2 worm cellular contexts compared by ENCODE assay signal in genomic region chrII:5702611-5703192, ce11.
TF ChIP-seq lines count a peak whose summit lies in the region.

No protein-coding gene starts in this region.

TF ChIP-seq in whole organism, L1 larva, 84 proteins besides CTCF, POLR2A, EP300 and RAD21 (continued from another document):
- no peak for TF ChIP-seq C16A3.4 (tag; optimal IDR thresholded peaks at IDR 0.05; lab: Kevin White, UChicago)
- no peak for TF ChIP-seq nhr-237 (tag; optimal IDR thresholded peaks at IDR 0.05; lab: Kevin White, UChicago)
- no peak for TF ChIP-seq elt-3 (tag; optimal IDR thresholded peaks at IDR 0.05; lab: Kevin White, UChicago)
- TF ChIP-seq efl-1 (optimal IDR thresholded peaks at IDR 0.05; lab: Kevin White, UChicago), result no peak
- TF ChIP-seq efl-1 (GFP tag; optimal IDR thresholded peaks at IDR 0.05 in 1 of 2; lab: Kevin White, UChicago), result peak in 1 of 2 experiments; percentile 50
- no peak for TF ChIP-seq tlp-1 (tag; optimal IDR thresholded peaks at IDR 0.05; lab: Kevin White, UChicago)
- no peak for TF ChIP-seq nhr-90 (tag; optimal IDR thresholded peaks at IDR 0.05; lab: Kevin White, UChicago; ENCODE audit: poor library complexity)
- TF ChIP-seq C34B4.2 (tag; optimal IDR thresholded peaks at IDR 0.05; lab: Kevin White, UChicago), result no peak
- peak; percentile 29 for TF ChIP-seq snu-23 (GFP tag; optimal IDR thresholded peaks at IDR 0.05; lab: Kevin White, UChicago)
- no peak for TF ChIP-seq pag-3 (tag; optimal IDR thresholded peaks at IDR 0.05; lab: Kevin White, UChicago; ENCODE audit: borderline replicate concordance, insufficient read depth)
- no peak for TF ChIP-seq lir-3 (tag; optimal IDR thresholded peaks at IDR 0.05; lab: Kevin White, UChicago; ENCODE audit: poor library complexity)
- TF ChIP-seq hpl-2 (GFP tag; optimal IDR thresholded peaks at IDR 0.05; lab: Kevin White, UChicago), result no peak
- no peak for TF ChIP-seq dpl-1 (GFP tag; optimal IDR thresholded peaks at IDR 0.05; lab: Kevin White, UChicago)
- TF ChIP-seq lin-39 (tag; optimal IDR thresholded peaks at IDR 0.05; lab: Kevin White, UChicago), result no peak
- TF ChIP-seq ama-1 (optimal IDR thresholded peaks at IDR 0.05; lab: Kevin White, UChicago), result no peak
- no peak for TF ChIP-seq ceh-82 (tag; optimal IDR thresholded peaks at IDR 0.05; lab: Kevin White, UChicago)
- peak; percentile 29 for TF ChIP-seq fkh-10 (GFP tag; optimal IDR thresholded peaks at IDR 0.05; lab: Kevin White, UChicago)
- no peak for TF ChIP-seq ets-5 (GFP tag; IDR thresholded peaks at IDR 0.05; lab: Robert Waterston, UW)
- no peak for TF ChIP-seq mab-9 (GFP tag; IDR thresholded peaks at IDR 0.05; lab: Robert Waterston, UW)
- TF ChIP-seq fkh-4 (tag; optimal IDR thresholded peaks at IDR 0.05; lab: Kevin White, UChicago; ENCODE audit: borderline replicate concordance), result no peak
- TF ChIP-seq ceh-8 (GFP tag; optimal IDR thresholded peaks at IDR 0.05; lab: Kevin White, UChicago), result no peak
- peak; percentile 69 for TF ChIP-seq blmp-1 (tag; optimal IDR thresholded peaks at IDR 0.05; lab: Kevin White, UChicago)
- no peak for TF ChIP-seq swsn-7 (tag; optimal IDR thresholded peaks at IDR 0.05; lab: Kevin White, UChicago)
- no peak for TF ChIP-seq irx-1 (tag; optimal IDR thresholded peaks at IDR 0.05; lab: Kevin White, UChicago)
- no peak for TF ChIP-seq nhr-19 (GFP tag; conservative IDR thresholded peaks at IDR 0.05; lab: Robert Waterston, UW)
- no peak for TF ChIP-seq ceh-63 (GFP tag; optimal IDR thresholded peaks at IDR 0.05; lab: Kevin White, UChicago)
- TF ChIP-seq nhr-77 (tag; optimal IDR thresholded peaks at IDR 0.05; lab: Kevin White, UChicago), result no peak
- no peak for TF ChIP-seq lsy-2 (tag; optimal IDR thresholded peaks at IDR 0.05; lab: Kevin White, UChicago)
- TF ChIP-seq pqm-1 (tag; optimal IDR thresholded peaks at IDR 0.05; lab: Kevin White, UChicago), result no peak
- TF ChIP-seq ztf-11 (tag; optimal IDR thresholded peaks at IDR 0.05; lab: Kevin White, UChicago), result no peak
- no peak for TF ChIP-seq nhr-11 (tag; optimal IDR thresholded peaks at IDR 0.05; lab: Kevin White, UChicago)
- TF ChIP-seq nhr-71 (tag; optimal IDR thresholded peaks at IDR 0.05; lab: Kevin White, UChicago), result no peak
- TF ChIP-seq fos-1 (tag; optimal IDR thresholded peaks at IDR 0.05; lab: Kevin White, UChicago), result no peak

TF ChIP-seq in whole organism, L4 larva, 104 proteins besides CTCF, POLR2A, EP300 and RAD21 (continued from another document):
- TF ChIP-seq skn-1 (tag; optimal IDR thresholded peaks at IDR 0.05; lab: Kevin White, UChicago), result no peak
- no peak for TF ChIP-seq nhr-237 (tag; optimal IDR thresholded peaks at IDR 0.05; lab: Kevin White, UChicago)
- TF ChIP-seq lin-29 (GFP tag; IDR thresholded peaks at IDR 0.05; lab: Robert Waterston, UW), result no peak
- TF ChIP-seq nhr-10 (tag; optimal IDR thresholded peaks at IDR 0.05; lab: Kevin White, UChicago), result no peak
- peak; percentile 3 for TF ChIP-seq dpl-1 (GFP tag; optimal IDR thresholded peaks at IDR 0.05; lab: Kevin White, UChicago)
- no peak for TF ChIP-seq tag-97 (GFP tag; IDR thresholded peaks at IDR 0.05; lab: Robert Waterston, UW)
- no peak for TF ChIP-seq zfp-2 (tag; optimal IDR thresholded peaks at IDR 0.05; lab: Kevin White, UChicago)
- no peak for TF ChIP-seq vab-7 (GFP tag; IDR thresholded peaks at IDR 0.05; lab: Robert Waterston, UW)
- peak; percentile 14 for TF ChIP-seq hlh-11 (tag; optimal IDR thresholded peaks at IDR 0.05; lab: Kevin White, UChicago)
- no peak for TF ChIP-seq lin-39 (tag; optimal IDR thresholded peaks at IDR 0.05; lab: Kevin White, UChicago)
- no peak for TF ChIP-seq duxl-1 (tag; optimal IDR thresholded peaks at IDR 0.05; lab: Kevin White, UChicago; ENCODE audit: poor library complexity)
- TF ChIP-seq dmd-8 (GFP tag; IDR thresholded peaks at IDR 0.05; lab: Robert Waterston, UW), result no peak
- peak; percentile 0 for TF ChIP-seq dve-1 (tag; optimal IDR thresholded peaks at IDR 0.05; lab: Kevin White, UChicago; ENCODE audit: insufficient read depth)
- TF ChIP-seq nhr-6 (tag; optimal IDR thresholded peaks at IDR 0.05; lab: Kevin White, UChicago), result no peak
- no peak for TF ChIP-seq R02D3.7 (tag; optimal IDR thresholded peaks at IDR 0.05; lab: Kevin White, UChicago)
- no peak for TF ChIP-seq ama-1 (optimal IDR thresholded peaks at IDR 0.05; lab: Kevin White, UChicago)
- no peak for TF ChIP-seq ces-1 (GFP tag; optimal IDR thresholded peaks at IDR 0.05; lab: Kevin White, UChicago)
- TF ChIP-seq ceh-32 (tag; optimal IDR thresholded peaks at IDR 0.05; lab: Kevin White, UChicago; ENCODE audit: poor library complexity), result no peak
- no peak for TF ChIP-seq Y48G9A.11 (GFP tag; IDR thresholded peaks at IDR 0.05; lab: Robert Waterston, UW)
- TF ChIP-seq ztf-7 (tag; optimal IDR thresholded peaks at IDR 0.05; lab: Kevin White, UChicago), result no peak
- TF ChIP-seq mdl-1 (tag; optimal IDR thresholded peaks at IDR 0.05; lab: Kevin White, UChicago), result peak in 1 of 2 experiments; percentile 38
- no peak for TF ChIP-seq set-16 (GFP tag; IDR thresholded peaks at IDR 0.05; lab: Robert Waterston, UW)
- TF ChIP-seq nhr-48 (tag; optimal IDR thresholded peaks at IDR 0.05; lab: Kevin White, UChicago), result peak; percentile 59
- no peak for TF ChIP-seq aly-2 (tag; optimal IDR thresholded peaks at IDR 0.05; lab: Kevin White, UChicago)
- TF ChIP-seq ceh-62 (tag; optimal IDR thresholded peaks at IDR 0.05; lab: Kevin White, UChicago), result no peak
